Fruit fly (Drosophila melanogaster): ENCODE data around the gene Jhbp3.

Gene Jhbp3

DNA sequence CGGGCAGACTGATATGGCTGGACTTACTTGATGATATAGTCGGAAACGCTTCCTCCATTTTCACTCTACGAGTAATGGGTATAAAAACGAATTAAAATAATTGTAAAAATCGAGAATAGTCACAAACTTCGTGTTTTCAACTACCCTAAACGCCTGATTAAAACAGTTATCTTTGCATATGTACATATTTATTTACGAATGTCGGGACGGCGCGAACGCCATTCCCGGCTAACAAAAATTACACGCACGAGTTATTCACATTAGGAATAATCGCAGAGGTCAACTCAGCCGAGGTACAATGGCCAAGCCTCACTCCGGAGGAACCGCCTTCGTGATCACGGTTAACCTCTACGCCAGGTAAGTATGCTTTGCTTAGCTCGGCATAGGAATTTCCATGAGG, 7.3 kb downstream of the Jhbp3 start:
- TF ChIP-seq fd59A (GFP tag; optimal IDR thresholded peaks at IDR 0.05): no peak
- no peak for TF ChIP-seq fd85E (GFP tag; optimal IDR thresholded peaks at IDR 0.05)
- TF ChIP-seq CG11762 (GFP tag; optimal IDR thresholded peaks at IDR 0.05; ENCODE audit: insufficient read depth): no peak
- TF ChIP-seq CG6276 (GFP tag; optimal IDR thresholded peaks at IDR 0.05): no peak
- TF ChIP-seq Sox15 (GFP tag; optimal IDR thresholded peaks at IDR 0.05): no peak
- TF ChIP-seq Eip93F (GFP tag; optimal IDR thresholded peaks at IDR 0.05): no peak
- no peak for TF ChIP-seq dsx (GFP tag; optimal IDR thresholded peaks at IDR 0.05; ENCODE audit: poor library complexity, severe bottlenecking)
- no peak for TF ChIP-seq Hr39 (GFP tag; optimal IDR thresholded peaks at IDR 0.05)
- TF ChIP-seq CG3919 (GFP tag; optimal IDR thresholded peaks at IDR 0.05): no peak
- TF ChIP-seq CG6792 (GFP tag; optimal IDR thresholded peaks at IDR 0.05): no peak
- TF ChIP-seq pdm3 (GFP tag; optimal IDR thresholded peaks at IDR 0.05): no peak
- no peak for TF ChIP-seq CG16779 (tag; optimal IDR thresholded peaks at IDR 0.05)
- TF ChIP-seq CG6808 (GFP tag; optimal IDR thresholded peaks at IDR 0.05): no peak
- TF ChIP-seq Gug (GFP tag; IDR thresholded peaks at IDR 0.05): no peak
- TF ChIP-seq Met (GFP tag; optimal IDR thresholded peaks at IDR 0.05): no peak
- TF ChIP-seq Hr4 (GFP tag; optimal IDR thresholded peaks at IDR 0.05): no peak

DNA sequence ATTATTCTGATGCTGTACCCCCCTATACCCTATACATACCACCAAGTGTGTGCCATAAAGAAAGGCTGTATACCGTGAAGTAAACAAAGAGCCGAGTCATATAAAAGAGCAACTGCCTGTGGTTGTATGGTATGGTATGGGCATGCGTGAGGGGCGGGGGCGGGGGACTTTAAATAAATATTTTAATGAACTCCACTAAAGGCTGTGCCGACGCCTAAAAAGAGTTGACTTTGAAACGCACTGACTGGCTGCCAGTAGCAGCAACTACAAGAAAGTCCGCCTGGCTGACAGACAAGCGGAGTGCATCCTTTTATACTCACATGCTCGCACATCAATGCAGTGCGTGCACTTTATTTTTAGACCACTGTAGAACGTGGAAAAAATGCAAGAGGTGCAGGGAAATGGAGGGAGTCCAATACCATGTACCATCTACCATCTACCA, 40.6 kb downstream of the Jhbp3 start:
- TF ChIP-seq CG32006 (GFP tag; optimal IDR thresholded peaks at IDR 0.05) (no peak), svp (GFP tag) (peak; percentile 45), pdm3 (GFP tag; optimal IDR thresholded peaks at IDR 0.05) (no peak), Gug (GFP tag; IDR thresholded peaks at IDR 0.05) (no peak), cyc (GFP tag; optimal IDR thresholded peaks at IDR 0.05) (no peak), Smox (GFP tag; optimal IDR thresholded peaks at IDR 0.05) (no peak), Ets21C (GFP tag; optimal IDR thresholded peaks at IDR 0.05) (no peak), acj6 (GFP tag; optimal IDR thresholded peaks at IDR 0.05) (no peak), Sox15 (GFP tag; optimal IDR thresholded peaks at IDR 0.05) (no peak), achi (GFP tag; optimal IDR thresholded peaks at IDR 0.05) (no peak), CG34406 (GFP tag; optimal IDR thresholded peaks at IDR 0.05) (no peak), CG8632 (GFP tag; optimal IDR thresholded peaks at IDR 0.05) (no peak), ss (GFP tag; optimal IDR thresholded peaks at IDR 0.05) (peak in 1 of 2 experiments; percentile 81), CG6808 (GFP tag; optimal IDR thresholded peaks at IDR 0.05) (peak; percentile 20), topi (GFP tag; optimal IDR thresholded peaks at IDR 0.05) (no peak), net (GFP tag; optimal IDR thresholded peaks at IDR 0.05) (peak; percentile 31), Eip75B (GFP tag; optimal IDR thresholded peaks at IDR 0.05) (no peak), Hr38 (GFP tag; optimal IDR thresholded peaks at IDR 0.05) (no peak), fd59A (GFP tag; optimal IDR thresholded peaks at IDR 0.05) (no peak), dac (GFP tag; optimal IDR thresholded peaks at IDR 0.05) (no peak), CG7368 (GFP tag; optimal IDR thresholded peaks at IDR 0.05) (no peak), CG11294 (GFP tag; IDR thresholded peaks at IDR 0.05) (no peak), Sox102F (GFP tag; optimal IDR thresholded peaks at IDR 0.05) (no peak), fd85E (GFP tag; optimal IDR thresholded peaks at IDR 0.05) (no peak), fkh (GFP tag; optimal IDR thresholded peaks at IDR 0.05) (peak; percentile 38), CG6792 (GFP tag; optimal IDR thresholded peaks at IDR 0.05) (no peak), esn (GFP tag; optimal IDR thresholded peaks at IDR 0.05) (no peak), CG3919 (GFP tag; optimal IDR thresholded peaks at IDR 0.05) (peak; percentile 13), salr (GFP tag; optimal IDR thresholded peaks at IDR 0.05) (peak in 1 of 2 experiments; percentile 1), eg (GFP tag; IDR thresholded peaks at IDR 0.05) (no peak), CG10631 (GFP tag; optimal IDR thresholded peaks at IDR 0.05) (no peak), Sox14 (GFP tag; optimal IDR thresholded peaks at IDR 0.05) (peak; percentile 71), OdsH (GFP tag; optimal IDR thresholded peaks at IDR 0.05) (no peak), Hr39 (GFP tag; optimal IDR thresholded peaks at IDR 0.05) (no peak), CG9139 (GFP tag; optimal IDR thresholded peaks at IDR 0.05) (peak; percentile 48), CG6276 (GFP tag; optimal IDR thresholded peaks at IDR 0.05) (no peak), dsx (GFP tag; optimal IDR thresholded peaks at IDR 0.05; ENCODE audit: poor library complexity, severe bottlenecking) (peak; percentile 31), Blimp-1 (GFP tag; optimal IDR thresholded peaks at IDR 0.05) (no peak), CG4318 (GFP tag; optimal IDR thresholded peaks at IDR 0.05) (no peak), Eip78C (GFP tag) (peak; percentile 70), Lpt (GFP tag; optimal IDR thresholded peaks at IDR 0.05) (peak; percentile 34)

Data from whole organism, prepupa.